Fruit fly (Drosophila melanogaster): ENCODE measurements around the gene CG17376.

The CG17376 gene

DNA sequence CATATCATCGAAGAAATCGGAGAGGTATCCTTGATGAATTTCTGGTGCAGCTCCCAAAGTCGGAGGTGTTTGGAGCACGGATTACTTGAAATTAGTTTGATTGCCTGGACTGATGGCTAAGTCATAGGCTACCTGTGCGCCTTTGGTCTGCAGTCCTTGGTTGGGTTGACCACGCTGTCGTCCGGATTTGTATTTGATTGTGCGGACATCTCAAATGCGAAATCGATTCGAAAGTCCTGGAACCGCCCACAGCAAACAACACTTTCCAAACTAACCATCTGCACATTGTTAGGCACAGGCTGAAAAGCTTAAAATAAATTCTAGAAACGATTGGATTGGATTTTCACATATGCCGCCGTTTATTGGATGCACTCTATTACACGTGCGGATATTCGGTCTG is 41.2 kb downstream of the CG17376 start, which contains the start of gene CG11322:
TSS of gene CG11322 (minus strand) at position 101 of the 400 bp plus-strand sequence.
- no peak for TF ChIP-seq noc (tag; optimal IDR thresholded peaks at IDR 0.05)

DNA sequence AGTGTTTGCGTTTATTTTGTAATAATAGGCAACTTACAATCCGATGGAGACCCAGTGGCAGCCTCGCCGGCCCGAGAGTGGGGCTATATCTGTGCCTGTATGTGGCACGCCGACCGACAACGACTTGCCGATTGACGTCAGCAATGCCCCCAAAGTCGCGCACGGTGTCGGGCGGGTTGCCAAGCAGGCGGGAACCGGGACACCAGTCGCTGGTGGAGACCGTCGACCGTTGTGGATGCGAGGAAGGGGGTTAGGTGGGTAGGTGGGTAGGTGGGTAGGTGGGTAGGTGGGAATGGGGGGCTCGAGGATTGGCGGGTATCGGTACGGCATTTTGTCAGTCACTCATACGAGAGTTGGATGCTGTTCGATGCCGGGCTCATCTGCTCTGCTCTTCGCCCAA is 49.7 kb downstream of the CG17376 start:
- no peak for TF ChIP-seq noc (tag; optimal IDR thresholded peaks at IDR 0.05)
